Worm (Caenorhabditis elegans): ENCODE data around the gene F57C2.5.

DNA sequence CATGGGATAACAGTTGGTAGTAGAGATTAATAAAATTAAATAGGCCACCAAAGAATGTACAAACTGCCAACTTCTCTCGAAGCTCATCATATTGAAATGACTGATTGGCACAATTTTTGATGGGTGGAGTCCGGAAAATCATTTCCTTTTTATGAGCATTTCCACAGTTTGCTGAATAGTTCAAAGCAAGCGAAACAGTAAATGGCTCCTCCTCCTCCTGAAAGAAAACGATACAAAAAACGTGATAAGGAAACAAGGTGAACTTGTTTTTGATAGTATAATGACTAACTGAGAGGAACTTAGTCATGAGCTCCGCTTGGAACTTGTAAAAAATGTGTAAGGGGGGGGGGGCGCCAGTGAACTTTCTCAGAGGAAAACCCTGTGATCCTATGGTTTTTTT lies 13.0 kb downstream of the F57C2.5 start, which contains the start of gene K10H10.9:
- TF ChIP-seq F13C5.2 (tag; optimal IDR thresholded peaks at IDR 0.05) (no peak), tbx-11 (GFP tag; IDR thresholded peaks at IDR 0.05) (no peak), tra-4 (tag; optimal IDR thresholded peaks at IDR 0.05) (no peak), B0310.2 (tag; optimal IDR thresholded peaks at IDR 0.05) (no peak), pes-1 (GFP tag; IDR thresholded peaks at IDR 0.05) (no peak), hmbx-1 (tag; optimal IDR thresholded peaks at IDR 0.05) (no peak), ets-7 (tag; optimal IDR thresholded peaks at IDR 0.05) (no peak), ama-1 (optimal IDR thresholded peaks at IDR 0.05) (no peak), sea-1 (GFP tag; conservative IDR thresholded peaks at IDR 0.05) (no peak)
